Fruit fly (Drosophila melanogaster): ENCODE results near the gene CG10839.

dm6 chr2L:15941141-15941540 is 38.1 kb upstream of the CG10839 start, which contains the start of gene CG12448:
- TF ChIP-seq psq (optimal IDR thresholded peaks at IDR 0.05) (no peak), h (optimal IDR thresholded peaks at IDR 0.05) (no peak)

Data from Kc167 (cell line).